Fruit fly (Drosophila melanogaster): Measurements from ENCODE around the gene Mcm7.

dm6 chr3L:8881778-8882366, 9.5 kb upstream of the Mcm7 start:
- no peak for TF ChIP-seq h (optimal IDR thresholded peaks at IDR 0.05)
- TF ChIP-seq Sin3A (optimal IDR thresholded peaks at IDR 0.05) = no peak
- no peak for TF ChIP-seq psq (optimal IDR thresholded peaks at IDR 0.05)
- no peak for TF ChIP-seq insv (optimal IDR thresholded peaks at IDR 0.05)
- no peak for TF ChIP-seq Myc (optimal IDR thresholded peaks at IDR 0.05)
